Worm (Caenorhabditis elegans): ENCODE measurements around the gene ubc-22.

ce11 chrX:8828365-8828764, 40.6 kb downstream of the ubc-22 start, which contains the start of gene rcs-1:
- TF ChIP-seq him-1 (tag; optimal IDR thresholded peaks at IDR 0.05) (no peak), dao-5 (tag; optimal IDR thresholded peaks at IDR 0.05) (no peak), W03F9.2 (tag; optimal IDR thresholded peaks at IDR 0.05) (no peak)

All from whole organism, L4/young adult.